Worm (Caenorhabditis elegans) whole organism, young adult: Measurements from ENCODE around the gene Y49F6B.12.
A peak's percentile ranks its signal among the peaks of the same experiment; 100 is the strongest.

Experiments
- B0019.2 ChIP-seq: fragments of 200-800 bp; sonication (Bioruptor generic); conservative IDR thresholded peaks from 2 replicates; pipeline ENCODE4 v1.3.6; 2022; ENCODE audit warnings: missing genetic modification reagents, missing genetic modification characterization, missing compliant biosample characterization
- C17E4.6 ChIP-seq: fragments of 200-800 bp; sonication (Bioruptor generic); IDR thresholded peaks from 2 replicates; pipeline ENCODE4 v1.3.6; 2022; ENCODE audit warnings: missing genetic modification reagents, missing genetic modification characterization, missing compliant biosample characterization
- F23B12.7 ChIP-seq: sonication (generic microtip); optimal IDR thresholded peaks from 2 replicates; lab custom pipeline; 2017; ENCODE audit warnings: missing genetic modification characterization, mild to moderate bottlenecking, missing compliant biosample characterization, antibody characterized with exemption, moderate library complexity; ENCODE audit not compliant: insufficient read depth
- F39B2.1 ChIP-seq: fragments of 200-800 bp; sonication (Bioruptor generic); IDR thresholded peaks from 2 replicates; pipeline ENCODE4 v1.3.6; 2022; ENCODE audit warnings: missing genetic modification reagents, missing genetic modification characterization, missing compliant biosample characterization
- F52B5.7 ChIP-seq: sonication (generic microtip); optimal IDR thresholded peaks from 2 replicates; lab custom pipeline; 2016; ENCODE audit warnings: mild to moderate bottlenecking, missing genetic modification characterization, missing compliant biosample characterization
- T26A5.8 ChIP-seq: sonication (generic microtip); optimal IDR thresholded peaks from 2 replicates; lab custom pipeline; 2016; ENCODE audit warnings: missing genetic modification characterization, missing compliant biosample characterization
- Y53F4B.3 ChIP-seq: fragments of 200-800 bp; sonication (Bioruptor generic); IDR thresholded peaks from 2 replicates; pipeline ENCODE4 v1.3.6; 2022; ENCODE audit warnings: missing genetic modification reagents, missing genetic modification characterization, missing compliant biosample characterization
- Y56A3A.18 ChIP-seq: fragments of 200-800 bp; sonication (Bioruptor generic); IDR thresholded peaks from 2 replicates; pipeline ENCODE4 v1.3.6; 2022; ENCODE audit warnings: missing genetic modification reagents, missing genetic modification characterization, missing compliant biosample characterization
- Y79H2A.3 ChIP-seq: fragments of 200-800 bp; sonication (Bioruptor generic); conservative IDR thresholded peaks from 2 replicates; pipeline ENCODE4 v1.3.6; 2022; ENCODE audit warnings: missing genetic modification reagents, missing genetic modification characterization, missing compliant biosample characterization
- akir-1 ChIP-seq: fragments of 200-800 bp; sonication (Bioruptor generic); optimal IDR thresholded peaks from 2 replicates; lab custom pipeline; 2018; ENCODE audit warnings: mild to moderate bottlenecking, missing genetic modification characterization, moderate library complexity, missing compliant biosample characterization
- atf-7 ChIP-seq: sonication (generic microtip); optimal IDR thresholded peaks from 2 replicates; lab custom pipeline; 2017; ENCODE audit warnings: mild to moderate bottlenecking, missing genetic modification characterization, missing compliant biosample characterization
- athp-1 ChIP-seq: sonication (generic microtip); optimal IDR thresholded peaks from 2 replicates; lab custom pipeline; 2017; ENCODE audit warnings: mild to moderate bottlenecking, missing genetic modification characterization, missing compliant biosample characterization
- ccch-3 ChIP-seq: fragments of 200-800 bp; sonication (Bioruptor generic); optimal IDR thresholded peaks from 2 replicates; lab custom pipeline; 2018; ENCODE audit warnings: mild to moderate bottlenecking, missing genetic modification characterization, missing compliant biosample characterization
- cebp-1 ChIP-seq, 2 experiments: fragments of 200-800 bp in 1 of 2; sonication (Bioruptor generic) in 1 of 2; sonication (generic microtip) in 1 of 2; IDR thresholded peaks in 1 of 2; optimal IDR thresholded peaks in 1 of 2; 2 replicates each; pipeline versions ENCODE4 v1.3.6 to Lab custom; 2017 to 2022; ENCODE audit warnings: missing compliant biosample characterization in 2 of 2, missing genetic modification characterization in 2 of 2, mild to moderate bottlenecking in 1 of 2, missing genetic modification reagents in 1 of 2, moderate library complexity in 1 of 2
- ceh-100 ChIP-seq: fragments of 200-800 bp; sonication (Bioruptor generic); IDR thresholded peaks from 2 replicates; pipeline ENCODE4 v1.3.6; 2022; ENCODE audit warnings: missing genetic modification reagents, missing genetic modification characterization, missing compliant biosample characterization
- egl-18 ChIP-seq: fragments of 200-800 bp; sonication (Bioruptor generic); IDR thresholded peaks from 2 replicates; pipeline ENCODE4 v1.3.6; 2022; ENCODE audit warnings: missing genetic modification reagents, missing genetic modification characterization, missing compliant biosample characterization
- ets-4 ChIP-seq: fragments of 200-800 bp; sonication (Bioruptor generic); optimal IDR thresholded peaks from 2 replicates; lab custom pipeline; 2018; ENCODE audit warnings: mild to moderate bottlenecking, missing genetic modification characterization, missing compliant biosample characterization
- fkh-3 ChIP-seq: sonication (generic microtip); optimal IDR thresholded peaks from 2 replicates; lab custom pipeline; 2016; ENCODE audit warnings: mild to moderate bottlenecking, missing genetic modification characterization, missing compliant biosample characterization
- gei-17 ChIP-seq: fragments of 200-800 bp; sonication (Bioruptor generic); optimal IDR thresholded peaks from 2 replicates; lab custom pipeline; 2018; ENCODE audit warnings: mild to moderate bottlenecking, missing genetic modification characterization, missing compliant biosample characterization
- hlh-26 ChIP-seq: fragments of 200-800 bp; sonication (Bioruptor generic); conservative IDR thresholded peaks from 2 replicates; pipeline ENCODE4 v1.3.6; 2022; ENCODE audit warnings: missing genetic modification reagents, missing genetic modification characterization, missing compliant biosample characterization
- hmg-20 ChIP-seq: fragments of 200-800 bp; sonication (Bioruptor generic); IDR thresholded peaks from 2 replicates; pipeline ENCODE4 v1.3.6; 2022; ENCODE audit warnings: missing genetic modification reagents, missing genetic modification characterization, missing compliant biosample characterization
- hsf-1 ChIP-seq: fragments of 200-800 bp; sonication (Bioruptor generic); IDR thresholded peaks from 2 replicates; pipeline ENCODE4 v1.3.6; 2022; ENCODE audit warnings: missing genetic modification reagents, missing genetic modification characterization, missing compliant biosample characterization
- lag-1 ChIP-seq: fragments of 200-800 bp; sonication (Bioruptor generic); IDR thresholded peaks from 2 replicates; pipeline ENCODE4 v1.3.6; 2022; ENCODE audit warnings: missing genetic modification reagents, missing genetic modification characterization, missing compliant biosample characterization
- lin-26 ChIP-seq: fragments of 200-800 bp; sonication (Bioruptor generic); IDR thresholded peaks from 2 replicates; pipeline ENCODE4 v1.3.6; 2022; ENCODE audit warnings: missing genetic modification reagents, missing genetic modification characterization, missing compliant biosample characterization
- lin-40 ChIP-seq: sonication (generic microtip); optimal IDR thresholded peaks from 2 replicates; lab custom pipeline; 2016; ENCODE audit warnings: missing genetic modification characterization, mild to moderate bottlenecking, missing compliant biosample characterization, missing genotype, missing genetic modification reagents
- lir-1 ChIP-seq: fragments of 200-800 bp; sonication (Bioruptor generic); conservative IDR thresholded peaks from 2 replicates; pipeline ENCODE4 v1.3.6; 2022; ENCODE audit warnings: missing genetic modification reagents, missing genetic modification characterization, missing compliant biosample characterization
- madf-10 ChIP-seq: sonication (generic microtip); optimal IDR thresholded peaks from 2 replicates; lab custom pipeline; 2016; ENCODE audit warnings: mild to moderate bottlenecking, missing genetic modification characterization, missing compliant biosample characterization
- madf-3 ChIP-seq: fragments of 200-800 bp; sonication (Bioruptor generic); IDR thresholded peaks from 2 replicates; pipeline ENCODE4 v1.3.6; 2022; ENCODE audit warnings: missing genetic modification reagents, missing genetic modification characterization, missing compliant biosample characterization
- madf-6 ChIP-seq: fragments of 200-800 bp; sonication (Bioruptor generic); IDR thresholded peaks from 2 replicates; pipeline ENCODE4 v1.3.6; 2022; ENCODE audit warnings: missing genetic modification reagents, missing genetic modification characterization, missing compliant biosample characterization
- mes-4 ChIP-seq: sonication (generic microtip); optimal IDR thresholded peaks from 2 replicates; lab custom pipeline; 2016; ENCODE audit warnings: missing genotype, missing genetic modification characterization, missing compliant biosample characterization
- nfya-2 ChIP-seq: fragments of 200-800 bp; sonication (Bioruptor generic); IDR thresholded peaks from 2 replicates; pipeline ENCODE4 v1.3.6; 2022; ENCODE audit warnings: missing genetic modification reagents, missing genetic modification characterization, missing compliant biosample characterization
- nhr-120 ChIP-seq: fragments of 200-800 bp; sonication (Bioruptor generic); IDR thresholded peaks from 2 replicates; pipeline ENCODE4 v1.3.6; 2022; ENCODE audit warnings: missing genetic modification characterization, missing compliant biosample characterization
- nhr-179 ChIP-seq: sonication (generic microtip); optimal IDR thresholded peaks from 2 replicates; lab custom pipeline; 2016; ENCODE audit warnings: mild to moderate bottlenecking, missing genetic modification characterization, missing compliant biosample characterization
- nhr-27 ChIP-seq: fragments of 200-800 bp; sonication (Bioruptor generic); optimal IDR thresholded peaks from 2 replicates; lab custom pipeline; 2018; ENCODE audit warnings: mild to moderate bottlenecking, missing genetic modification characterization, moderate library complexity, missing compliant biosample characterization
- nhr-80 ChIP-seq: sonication (generic microtip); optimal IDR thresholded peaks from 2 replicates; lab custom pipeline; 2016; ENCODE audit warnings: missing genetic modification characterization, missing compliant biosample characterization
- nhr-90 ChIP-seq: sonication (generic microtip); optimal IDR thresholded peaks from 2 replicates; lab custom pipeline; 2016; ENCODE audit warnings: missing genotype, mild to moderate bottlenecking, missing genetic modification characterization, missing compliant biosample characterization
- pbrm-1 ChIP-seq: fragments of 200-800 bp; sonication (Bioruptor generic); IDR thresholded peaks from 2 replicates; pipeline ENCODE4 v1.3.6; 2022; ENCODE audit warnings: missing genetic modification reagents, missing genetic modification characterization, missing compliant biosample characterization
- rec-8 ChIP-seq, 2 experiments: sonication (generic microtip); optimal IDR thresholded peaks; 2 replicates each; lab custom pipeline; 2016; ENCODE audit warnings: mild to moderate bottlenecking in 2 of 2, missing genetic modification characterization in 2 of 2, missing genetic modification reagents in 2 of 2, missing genotype in 2 of 2, missing biosample characterization in 1 of 2, missing compliant biosample characterization in 1 of 2, moderate library complexity in 1 of 2
- snpc-3.4 ChIP-seq: sonication (generic microtip); optimal IDR thresholded peaks from 2 replicates; lab custom pipeline; 2017; ENCODE audit warnings: missing genetic modification characterization, mild to moderate bottlenecking, missing compliant biosample characterization, antibody characterized with exemption, moderate library complexity, missing genotype, missing genetic modification reagents
- somi-1 ChIP-seq: fragments of 200-800 bp; sonication (Bioruptor generic); optimal IDR thresholded peaks from 2 replicates; lab custom pipeline; 2018; ENCODE audit warnings: mild to moderate bottlenecking, missing genetic modification characterization, missing compliant biosample characterization
- tbp1 ChIP-seq: fragments of 200-800 bp; sonication (Bioruptor generic); optimal IDR thresholded peaks from 2 replicates; lab custom pipeline; 2018; ENCODE audit warnings: mild to moderate bottlenecking, missing genetic modification characterization, missing compliant biosample characterization
- tbx-9 ChIP-seq: sonication (generic microtip); optimal IDR thresholded peaks from 2 replicates; lab custom pipeline; 2016; ENCODE audit warnings: borderline replicate concordance, missing genetic modification characterization, inconsistent platforms, missing compliant biosample characterization
- ztf-25 ChIP-seq: fragments of 200-800 bp; sonication (Bioruptor generic); IDR thresholded peaks from 2 replicates; pipeline ENCODE4 v1.3.6; 2022; ENCODE audit warnings: missing genetic modification reagents, missing genetic modification characterization, missing compliant biosample characterization

Y49F6B.12 gene

ce11 chrII:3520988-3521850, 49.0 kb upstream of the Y49F6B.12 start, which contains the start of gene W09G10.9 (continued):
- TF ChIP-seq cebp-1 (GFP tag; IDR thresholded peaks at IDR 0.05; lab: Robert Waterston, UW) = no peak
- peak; percentile 65 for TF ChIP-seq cebp-1 (tag; optimal IDR thresholded peaks at IDR 0.05; lab: Kevin White, UChicago)
- TF ChIP-seq mes-4 (tag; lab: Kevin White, UChicago) = no peak
- no peak for TF ChIP-seq egl-18 (GFP tag; lab: Robert Waterston, UW)
- TF ChIP-seq tbp1 (GFP tag; lab: Kevin White, UChicago) = peak; percentile 90
- TF ChIP-seq lin-26 (GFP tag; lab: Robert Waterston, UW) = peak; percentile 81
- no peak for TF ChIP-seq F39B2.1
- peak in 1 of 2 experiments; percentile 30 for TF ChIP-seq rec-8 (tag; optimal IDR thresholded peaks at IDR 0.05; lab: Kevin White, UChicago)
- TF ChIP-seq lin-40 = peak; percentile 61
- TF ChIP-seq fkh-3 (tag; lab: Kevin White, UChicago) = no peak
- TF ChIP-seq Y56A3A.18 (GFP tag; lab: Robert Waterston, UW) = 0 out of 2 replicates have a peak, but pooled peaks have one; percentile 15
- no peak for TF ChIP-seq ccch-3
- TF ChIP-seq madf-10 (tag; lab: Kevin White, UChicago) = peak; percentile 44
- peak; percentile 12 for TF ChIP-seq nhr-80 (tag; lab: Kevin White, UChicago)
- TF ChIP-seq, all 124 proteins: peak for 64

ce11 chrII:3518961-3519544, 46.8 kb upstream of the Y49F6B.12 start, which contains the start of gene clec-126:
Gene clec-126 (plus strand): TSS chrII:3519494.
- no peak for TF ChIP-seq tbx-9 (tag; lab: Kevin White, UChicago)
- peak; percentile 77 for TF ChIP-seq somi-1 (GFP tag; lab: Kevin White, UChicago)
- TF ChIP-seq B0019.2 (GFP tag; lab: Robert Waterston, UW) = 0 out of 2 replicates have a peak, but pooled peaks have one; percentile 6
- peak; percentile 16; the same call in 1 of the 2 replicates for TF ChIP-seq madf-3 (GFP tag; lab: Robert Waterston, UW)
- TF ChIP-seq hmg-20 (GFP tag; lab: Robert Waterston, UW) = 0 out of 2 replicates have a peak, but pooled peaks have one; percentile 47
- TF ChIP-seq C17E4.6 (GFP tag; lab: Robert Waterston, UW) = 0 out of 2 replicates have a peak, but pooled peaks have one; percentile 16
- TF ChIP-seq gei-17 (GFP tag; lab: Kevin White, UChicago) = peak; percentile 73
- TF ChIP-seq ceh-100 (GFP tag; lab: Robert Waterston, UW) = peak; percentile 49
- TF ChIP-seq akir-1 (GFP tag; lab: Kevin White, UChicago) = no peak
- no peak for TF ChIP-seq Y53F4B.3 (GFP tag; lab: Robert Waterston, UW)
- peak; percentile 76 for TF ChIP-seq F23B12.7 (tag; lab: Kevin White, UChicago)
- TF ChIP-seq hsf-1 (GFP tag; lab: Robert Waterston, UW) = 0 out of 2 replicates have a peak, but pooled peaks have one; percentile 33
- TF ChIP-seq nfya-2 (GFP tag; lab: Robert Waterston, UW) = no peak
- peak; percentile 53 for TF ChIP-seq nhr-179 (tag; lab: Kevin White, UChicago)
- TF ChIP-seq nhr-80 (tag; lab: Kevin White, UChicago) = peak; percentile 69
- TF ChIP-seq nhr-90 (tag; lab: Kevin White, UChicago) = peak; percentile 96
- peak; percentile 12 for TF ChIP-seq ets-4 (GFP tag; lab: Kevin White, UChicago)
- TF ChIP-seq T26A5.8 (tag; lab: Kevin White, UChicago) = no peak
- no peak for TF ChIP-seq hlh-26 (GFP tag; lab: Robert Waterston, UW)
- TF ChIP-seq lir-1 = 0 out of 2 replicates have a peak, but pooled peaks have one; percentile 49
- TF ChIP-seq F39B2.1 = no peak
- TF ChIP-seq nhr-27 = no peak
- no peak for TF ChIP-seq ztf-25 (GFP tag; lab: Robert Waterston, UW)
- no peak for TF ChIP-seq Y79H2A.3 (GFP tag; lab: Robert Waterston, UW)
- peak; percentile 93 for TF ChIP-seq atf-7 (tag; lab: Kevin White, UChicago)
- peak; percentile 51 for TF ChIP-seq F52B5.7 (tag; lab: Kevin White, UChicago)
- TF ChIP-seq madf-6 (GFP tag; lab: Robert Waterston, UW) = peak; percentile 71
- peak; percentile 62 for TF ChIP-seq snpc-3.4 (tag; lab: Kevin White, UChicago)
- no peak for TF ChIP-seq lag-1
- no peak for TF ChIP-seq nhr-120 (GFP tag; lab: Robert Waterston, UW)
- TF ChIP-seq athp-1 (tag; lab: Kevin White, UChicago) = peak; percentile 87
- TF ChIP-seq pbrm-1 (GFP tag; lab: Robert Waterston, UW) = peak; percentile 79
